Worm (Caenorhabditis elegans) whole organism, L1 larva: ENCODE results near the gene scl-10.

ENCODE experiments used
- efl-3 ChIP-seq: fragments of 200-800 bp; sonication (Bioruptor generic); optimal IDR thresholded peaks from 2 replicates; lab custom pipeline; 2018; ENCODE audit warnings: mild to moderate bottlenecking, missing genetic modification characterization, missing compliant biosample characterization
- pax-3 ChIP-seq: fragments of 200-800 bp; sonication (Bioruptor generic); optimal IDR thresholded peaks from 2 replicates; lab custom pipeline; 2018; ENCODE audit warnings: mild to moderate bottlenecking, missing genetic modification characterization, moderate library complexity, missing compliant biosample characterization
- sox-4 ChIP-seq: sonication (generic microtip); optimal IDR thresholded peaks from 2 replicates; lab custom pipeline; 2016; ENCODE audit warnings: missing genetic modification characterization, missing compliant biosample characterization
- unc-62 ChIP-seq: fragments of 150-350 bp; optimal IDR thresholded peaks from 2 replicates; lab custom pipeline; 2014; ENCODE audit warnings: missing biosample characterization, missing genetic modification reagents, missing genetic modification characterization

DNA sequence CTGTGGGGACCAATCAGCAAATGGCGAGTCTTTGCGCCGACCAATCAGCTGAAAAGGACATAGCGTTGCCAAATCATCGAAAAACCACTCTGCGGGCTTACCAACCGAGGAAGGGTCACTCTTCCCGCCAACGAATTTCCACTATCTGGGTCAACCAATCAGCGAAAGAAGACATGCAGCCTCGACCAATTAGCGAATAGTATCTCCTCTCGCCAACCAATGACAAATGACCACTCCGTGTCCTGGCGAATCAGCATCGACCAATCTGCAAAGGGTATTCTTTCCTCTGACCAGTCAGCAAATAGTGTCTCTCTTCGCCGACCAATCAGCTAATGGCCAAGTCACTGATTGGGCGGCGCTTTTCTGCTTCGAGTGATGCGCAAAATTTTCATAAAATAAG lies 6.8 kb upstream of the scl-10 start:
- no peak for TF ChIP-seq unc-62
- no peak for TF ChIP-seq pax-3 (tag; lab: Kevin White, UChicago)
- TF ChIP-seq sox-4 (tag; lab: Kevin White, UChicago): no peak
- no peak for TF ChIP-seq efl-3
